Fruit fly (Drosophila melanogaster) whole organism, adult: ENCODE measurements around the gene CG4594.
A peak's percentile ranks its signal among the peaks of the same experiment; 100 is the strongest.

Source experiments
- CG11617 ChIP-seq: fragments of 200-800 bp; sonication (Bioruptor generic); optimal IDR thresholded peaks from 2 replicates; lab custom pipeline; 2017; ENCODE audit warnings: mild to moderate bottlenecking, missing biosample characterization, missing genetic modification reagents, missing genetic modification characterization
- CG12768 ChIP-seq: fragments of 200-800 bp; sonication (Bioruptor generic); optimal IDR thresholded peaks from 2 replicates; lab custom pipeline; 2017; ENCODE audit warnings: missing biosample characterization, missing genetic modification characterization, mild to moderate bottlenecking, moderate library complexity, missing genetic modification reagents
- CG14711 ChIP-seq: fragments of 200-800 bp; sonication (Bioruptor generic); optimal IDR thresholded peaks from 2 replicates; lab custom pipeline; 2018; ENCODE audit warnings: missing biosample characterization, mild to moderate bottlenecking, missing genetic modification characterization, moderate library complexity
- CG1620 ChIP-seq: fragments of 200-800 bp; sonication (Bioruptor generic); optimal IDR thresholded peaks from 2 replicates; lab custom pipeline; 2016; ENCODE audit warnings: missing biosample characterization, missing genetic modification characterization
- CG33017 ChIP-seq: fragments of 200-800 bp; sonication (Bioruptor generic); optimal IDR thresholded peaks from 2 replicates; lab custom pipeline; 2018; ENCODE audit warnings: missing biosample characterization, mild to moderate bottlenecking, missing genetic modification characterization, moderate library complexity
- CG5204 ChIP-seq: fragments of 200-800 bp; sonication (Bioruptor generic); optimal IDR thresholded peaks from 2 replicates; lab custom pipeline; 2016; ENCODE audit warnings: missing biosample characterization, missing genetic modification characterization
- CG7045 ChIP-seq: fragments of 200-800 bp; sonication (Bioruptor generic); optimal IDR thresholded peaks from 2 replicates; lab custom pipeline; 2017; ENCODE audit warnings: missing biosample characterization, mild to moderate bottlenecking, missing genetic modification characterization
- CG7101 ChIP-seq: fragments of 200-800 bp; sonication (Bioruptor generic); optimal IDR thresholded peaks from 2 replicates; lab custom pipeline; 2018; ENCODE audit warnings: missing biosample characterization, mild to moderate bottlenecking, missing genetic modification characterization, moderate library complexity
- Clk ChIP-seq: fragments of 200-800 bp; sonication (Bioruptor generic); optimal IDR thresholded peaks from 2 replicates; lab custom pipeline; 2017; ENCODE audit warnings: missing biosample characterization, missing genetic modification characterization
- Crg-1 ChIP-seq: fragments of 200-800 bp; sonication (Bioruptor generic); optimal IDR thresholded peaks from 2 replicates; lab custom pipeline; 2016; ENCODE audit warnings: missing biosample characterization, missing genetic modification characterization
- Hr96 ChIP-seq: fragments of 200-800 bp; sonication (Bioruptor generic); optimal IDR thresholded peaks from 2 replicates; lab custom pipeline; 2016; ENCODE audit warnings: missing biosample characterization, missing genetic modification characterization
- Mnt ChIP-seq: fragments of 200-800 bp; sonication (Bioruptor generic); optimal IDR thresholded peaks from 2 replicates; lab custom pipeline; 2016; ENCODE audit warnings: missing biosample characterization, mild to moderate bottlenecking, missing genetic modification characterization
- bab1 ChIP-seq: fragments of 200-800 bp; sonication (Bioruptor generic); optimal IDR thresholded peaks from 3 replicates; lab custom pipeline; 2019; ENCODE audit warnings: missing biosample characterization, mild to moderate bottlenecking, missing genetic modification characterization, moderate library complexity
- cic ChIP-seq: fragments of 200-800 bp; sonication (Bioruptor generic); optimal IDR thresholded peaks from 2 replicates; lab custom pipeline; 2017; ENCODE audit warnings: missing biosample characterization, mild to moderate bottlenecking, missing genetic modification characterization, moderate library complexity
- cnc ChIP-seq, 2 experiments: fragments of >200 bp; optimal IDR thresholded peaks; 2 replicates each; lab custom pipeline; 2017
- kay ChIP-seq: fragments of 200-800 bp; sonication (Bioruptor generic); peaks from one replicate; lab custom pipeline; 2016; ENCODE audit warnings: missing biosample characterization, missing genetic modification characterization, borderline replicate concordance
- ovo ChIP-seq: fragments of 200-800 bp; sonication (Bioruptor generic); optimal IDR thresholded peaks from 2 replicates; lab custom pipeline; 2016; ENCODE audit warnings: missing biosample characterization, missing genetic modification characterization
- pad ChIP-seq: fragments of 200-800 bp; sonication (Bioruptor generic); optimal IDR thresholded peaks from 3 replicates; lab custom pipeline; 2017; ENCODE audit warnings: missing biosample characterization, missing genetic modification characterization, mild to moderate bottlenecking, moderate library complexity, missing genetic modification reagents
- tj ChIP-seq: fragments of 200-800 bp; sonication (Bioruptor generic); optimal IDR thresholded peaks from 3 replicates; lab custom pipeline; 2017; ENCODE audit warnings: missing biosample characterization, mild to moderate bottlenecking, missing genetic modification characterization, moderate library complexity
- toe ChIP-seq: fragments of 200-800 bp; sonication (Bioruptor generic); optimal IDR thresholded peaks from 2 replicates; lab custom pipeline; 2016; ENCODE audit warnings: missing biosample characterization, missing genetic modification characterization

The CG4594 gene

dm6 chr2L:9930280-9930679 lies 10.3 kb downstream of the CG4594 start, which contains the start of gene CG42367:
TSS of gene CG42367 (plus strand) at chr2L:9930580.
- no peak for TF ChIP-seq CG14711 (tag; lab: Kevin White, UChicago)
- TF ChIP-seq CG1620: no peak
- TF ChIP-seq CG11617: no peak
- no peak for TF ChIP-seq Hr96
- TF ChIP-seq pad (GFP tag; lab: Kevin White, UChicago): no peak
- no peak for TF ChIP-seq CG33017 (tag; lab: Kevin White, UChicago)
- no peak for TF ChIP-seq Clk (GFP tag; lab: Kevin White, UChicago)
- TF ChIP-seq CG7045 (GFP tag; lab: Kevin White, UChicago): no peak
- no peak for TF ChIP-seq toe (GFP tag; lab: Kevin White, UChicago)
- TF ChIP-seq kay: no peak
- TF ChIP-seq ovo: no peak
- no peak for TF ChIP-seq cnc (optimal IDR thresholded peaks at IDR 0.05; lab: Kevin White, UChicago)
- TF ChIP-seq CG5204 (GFP tag; lab: Kevin White, UChicago): no peak
- TF ChIP-seq bab1: no peak
- TF ChIP-seq CG7101: no peak
- no peak for TF ChIP-seq Crg-1 (GFP tag; lab: Kevin White, UChicago)
- no peak for TF ChIP-seq CG12768 (GFP tag; lab: Kevin White, UChicago)
- TF ChIP-seq cic (GFP tag; lab: Kevin White, UChicago): no peak

- no peak for TF ChIP-seq CG1620
- no peak for TF ChIP-seq CG11617
- TF ChIP-seq CG7045 (GFP tag; lab: Kevin White, UChicago): no peak
- no peak for TF ChIP-seq CG12768 (GFP tag; lab: Kevin White, UChicago)
- no peak for TF ChIP-seq pad (GFP tag; lab: Kevin White, UChicago)
- no peak for TF ChIP-seq Clk (GFP tag; lab: Kevin White, UChicago)
- TF ChIP-seq tj (GFP tag; lab: Kevin White, UChicago): no peak
- no peak for TF ChIP-seq cnc (optimal IDR thresholded peaks at IDR 0.05; lab: Kevin White, UChicago)
- no peak for TF ChIP-seq kay
- TF ChIP-seq Crg-1 (GFP tag; lab: Kevin White, UChicago): no peak
- TF ChIP-seq bab1: no peak
- no peak for TF ChIP-seq toe (GFP tag; lab: Kevin White, UChicago)
- TF ChIP-seq CG14711 (tag; lab: Kevin White, UChicago): no peak
- no peak for TF ChIP-seq CG33017 (tag; lab: Kevin White, UChicago)
- no peak for TF ChIP-seq cic (GFP tag; lab: Kevin White, UChicago)
- no peak for TF ChIP-seq Hr96
- no peak for TF ChIP-seq CG7101
Observed at dm6 chr2L:9933063-9933462, 13.1 kb downstream of the CG4594 start, which contains the start of gene Cpr30F. TSS of gene Cpr30F (minus strand) at chr2L:9933163.

- TF ChIP-seq tj (GFP tag; lab: Kevin White, UChicago): no peak
- TF ChIP-seq CG5204 (GFP tag; lab: Kevin White, UChicago): no peak
- TF ChIP-seq kay: no peak
- TF ChIP-seq cnc (optimal IDR thresholded peaks at IDR 0.05; lab: Kevin White, UChicago): no peak
- peak; percentile 49 for TF ChIP-seq Hr96
- TF ChIP-seq CG14711 (tag; lab: Kevin White, UChicago): peak; percentile 35
- no peak for TF ChIP-seq ovo
- peak; percentile 34 for TF ChIP-seq Mnt
- peak; percentile 37 for TF ChIP-seq toe (GFP tag; lab: Kevin White, UChicago)
- no peak for TF ChIP-seq CG7045 (GFP tag; lab: Kevin White, UChicago)
- peak; percentile 34 for TF ChIP-seq CG12768 (GFP tag; lab: Kevin White, UChicago)
- peak; percentile 45 for TF ChIP-seq pad (GFP tag; lab: Kevin White, UChicago)
- TF ChIP-seq Crg-1 (GFP tag; lab: Kevin White, UChicago): no peak
- TF ChIP-seq CG7101: peak; percentile 51
- peak; percentile 46 for TF ChIP-seq bab1
- TF ChIP-seq CG1620: peak; percentile 30
- TF ChIP-seq Clk (GFP tag; lab: Kevin White, UChicago): peak; percentile 38
Observed at dm6 chr2L:9937908-9938307, 17.9 kb downstream of the CG4594 start, which contains the start of gene Arglu1. TSS of gene Arglu1 (minus strand) at chr2L:9938134.

dm6 chr2L:9938631-9939256 lies 18.8 kb downstream of the CG4594 start, which contains the start of the genes Datp and CG4619:
TSS of gene Datp (minus strand) at chr2L:9938790.
TSS of gene CG4619 (plus strand) at chr2L:9938863.
- TF ChIP-seq CG12768 (GFP tag; lab: Kevin White, UChicago) (peak; percentile 64), Clk (GFP tag; lab: Kevin White, UChicago) (no peak), CG5204 (GFP tag; lab: Kevin White, UChicago) (no peak), bab1 (peak; percentile 47), CG7101 (peak; percentile 82), toe (GFP tag; lab: Kevin White, UChicago) (peak; percentile 59), Crg-1 (GFP tag; lab: Kevin White, UChicago) (peak; percentile 84), kay (no peak), cic (GFP tag; lab: Kevin White, UChicago) (peak; percentile 39), Mnt (peak; percentile 84), CG1620 (peak; percentile 83), ovo (peak; percentile 39), CG14711 (tag; lab: Kevin White, UChicago) (peak; percentile 67), pad (GFP tag; lab: Kevin White, UChicago) (peak; percentile 77), Hr96 (peak; percentile 66), CG7045 (GFP tag; lab: Kevin White, UChicago) (peak; percentile 13), CG11617 (peak; percentile 45), tj (GFP tag; lab: Kevin White, UChicago) (no peak), CG33017 (tag; lab: Kevin White, UChicago) (peak; percentile 32), cnc (optimal IDR thresholded peaks at IDR 0.05; lab: Kevin White, UChicago) (no peak)

- TF ChIP-seq CG11617 (peak; percentile 25), CG12768 (GFP tag; lab: Kevin White, UChicago) (peak; percentile 53), cic (GFP tag; lab: Kevin White, UChicago) (peak; percentile 97), Hr96 (no peak), CG7045 (GFP tag; lab: Kevin White, UChicago) (peak; percentile 6), kay (no peak), Mnt (peak; percentile 25), Crg-1 (GFP tag; lab: Kevin White, UChicago) (peak; percentile 16), CG7101 (peak; percentile 64), CG33017 (tag; lab: Kevin White, UChicago) (peak; percentile 61)
Observed at dm6 chr2L:9943521-9943920, 23.6 kb downstream of the CG4594 start.
